Worm (Caenorhabditis elegans): ENCODE measurements around the gene mans-2.

Gene mans-2

ce11 chrV:11941664-11942063 lies 43.6 kb downstream of the mans-2 start:
- TF ChIP-seq sdz-12 (GFP tag; optimal IDR thresholded peaks at IDR 0.05) (no peak), php-3 (GFP tag; IDR thresholded peaks at IDR 0.05) (peak; percentile 87), jun-1 (tag; optimal IDR thresholded peaks at IDR 0.05) (no peak), aha-1 (tag) (peak; percentile 61), unc-39 (tag; optimal IDR thresholded peaks at IDR 0.05) (no peak), hif-1 (tag; optimal IDR thresholded peaks at IDR 0.05) (no peak), nhr-77 (tag; optimal IDR thresholded peaks at IDR 0.05) (peak; percentile 72), nhr-111 (GFP tag; optimal IDR thresholded peaks at IDR 0.05) (no peak), spr-1 (tag; optimal IDR thresholded peaks at IDR 0.05) (no peak), mdt-29 (GFP tag; IDR thresholded peaks at IDR 0.05) (no peak), ceh-44 (GFP tag; IDR thresholded peaks at IDR 0.05) (no peak), fkh-10 (GFP tag; optimal IDR thresholded peaks at IDR 0.05) (no peak), F44E2.7 (GFP tag; IDR thresholded peaks at IDR 0.05) (no peak), lir-3 (tag; optimal IDR thresholded peaks at IDR 0.05) (no peak), spr-3 (GFP tag; optimal IDR thresholded peaks at IDR 0.05) (no peak), cey-2 (tag; optimal IDR thresholded peaks at IDR 0.05; ENCODE audit: borderline replicate concordance, insufficient read depth) (no peak), vab-7 (GFP tag; IDR thresholded peaks at IDR 0.05) (no peak), ces-1 (GFP tag; optimal IDR thresholded peaks at IDR 0.05) (no peak), egl-43 (GFP tag; IDR thresholded peaks at IDR 0.05) (no peak), ceh-32 (tag; optimal IDR thresholded peaks at IDR 0.05; ENCODE audit: poor library complexity) (no peak), F10B5.3 (tag; optimal IDR thresholded peaks at IDR 0.05) (no peak), T26A8.4 (GFP tag; IDR thresholded peaks at IDR 0.05) (no peak), mep-1 (tag; optimal IDR thresholded peaks at IDR 0.05) (no peak), madf-9 (GFP tag; conservative IDR thresholded peaks at IDR 0.05) (no peak), F37D6.2 (tag; optimal IDR thresholded peaks at IDR 0.05) (no peak), nhr-41 (GFP tag; IDR thresholded peaks at IDR 0.05) (no peak), zfp-2 (tag; optimal IDR thresholded peaks at IDR 0.05) (no peak), lin-38 (GFP tag; IDR thresholded peaks at IDR 0.05) (no peak), nhr-11 (tag; optimal IDR thresholded peaks at IDR 0.05) (no peak), D1046.2 (GFP tag; IDR thresholded peaks at IDR 0.05) (no peak), snpc-4 (tag; optimal IDR thresholded peaks at IDR 0.05) (no peak), unc-62 (GFP tag; optimal IDR thresholded peaks at IDR 0.05 in 1 of 2) (no peak), unc-62 (tag; optimal IDR thresholded peaks at IDR 0.05) (no peak), Y105C5A.15 (GFP tag; IDR thresholded peaks at IDR 0.05) (no peak), ZK337.2 (GFP tag; IDR thresholded peaks at IDR 0.05) (no peak), madf-5 (GFP tag; IDR thresholded peaks at IDR 0.05) (no peak), rbr-2 (tag; optimal IDR thresholded peaks at IDR 0.05) (no peak), pqm-1 (tag; optimal IDR thresholded peaks at IDR 0.05) (peak; percentile 61), nhr-10 (tag; optimal IDR thresholded peaks at IDR 0.05) (no peak), pha-4 (GFP tag; IDR thresholded peaks at IDR 0.05) (no peak), pha-4 (tag; optimal IDR thresholded peaks at IDR 0.05) (no peak), zfp-3 (GFP tag; conservative IDR thresholded peaks at IDR 0.05) (no peak), duxl-1 (tag; optimal IDR thresholded peaks at IDR 0.05; ENCODE audit: poor library complexity) (no peak), dmd-9 (GFP tag; IDR thresholded peaks at IDR 0.05) (no peak), nhr-25 (tag; optimal IDR thresholded peaks at IDR 0.05; ENCODE audit: borderline replicate concordance, insufficient read depth) (no peak), tag-97 (GFP tag; IDR thresholded peaks at IDR 0.05) (no peak), lsy-2 (tag; optimal IDR thresholded peaks at IDR 0.05) (no peak), dpl-1 (GFP tag; optimal IDR thresholded peaks at IDR 0.05) (peak; percentile 7), Y75B8A.6 (GFP tag; IDR thresholded peaks at IDR 0.05) (no peak), fos-1 (tag; optimal IDR thresholded peaks at IDR 0.05) (no peak), skn-1 (tag; optimal IDR thresholded peaks at IDR 0.05) (no peak), zip-2 (tag; optimal IDR thresholded peaks at IDR 0.05) (no peak), daf-12 (tag; optimal IDR thresholded peaks at IDR 0.05) (no peak)

Measured in whole organism, L4 larva.